Worm (Caenorhabditis elegans) whole organism, early embryonic: Measurements from ENCODE around the gene sru-16.
"Not testable (repeated sequence)": the region's sequence is repeated elsewhere in the genome, so short reads cannot be mapped to it uniquely, and the experiment has no call there.

ENCODE experiments used
- B0310.2 ChIP-seq: sonication (generic microtip); optimal IDR thresholded peaks from 2 replicates; lab custom pipeline; 2016; ENCODE audit warnings: mild to moderate bottlenecking, missing genetic modification characterization, missing compliant biosample characterization
- F13C5.2 ChIP-seq: sonication (generic microtip); optimal IDR thresholded peaks from 2 replicates; lab custom pipeline; 2017; ENCODE audit warnings: mild to moderate bottlenecking, missing genetic modification characterization, inconsistent platforms, missing compliant biosample characterization
- aly-1 ChIP-seq: sonication (generic microtip); optimal IDR thresholded peaks from 2 replicates; lab custom pipeline; 2016; ENCODE audit warnings: missing genetic modification characterization, missing compliant biosample characterization
- ama-1 ChIP-seq: fragments of 150-350 bp; optimal IDR thresholded peaks from 2 replicates; lab custom pipeline; 2014
- ceh-13 ChIP-seq: fragments of 200-800 bp; sonication (Bioruptor generic); optimal IDR thresholded peaks from 2 replicates; lab custom pipeline; 2018; ENCODE audit warnings: mild to moderate bottlenecking, missing genetic modification characterization, missing compliant biosample characterization
- ceh-36 ChIP-seq: sonication (generic microtip); optimal IDR thresholded peaks from 2 replicates; lab custom pipeline; 2016; ENCODE audit warnings: missing genetic modification characterization, inconsistent platforms, missing compliant biosample characterization
- ets-7 ChIP-seq: sonication (generic microtip); optimal IDR thresholded peaks from 2 replicates; lab custom pipeline; 2016; ENCODE audit warnings: missing genotype, missing genetic modification characterization, missing compliant biosample characterization
- flt-1 ChIP-seq: fragments of 200-800 bp; sonication (Bioruptor generic); IDR thresholded peaks from 2 replicates; pipeline ENCODE4 v1.3.6; 2022; ENCODE audit warnings: missing genetic modification characterization, missing compliant biosample characterization
- hmbx-1 ChIP-seq: sonication (generic microtip); optimal IDR thresholded peaks from 2 replicates; lab custom pipeline; 2016; ENCODE audit warnings: mild to moderate bottlenecking, missing genetic modification characterization, missing compliant biosample characterization
- hmg-4 ChIP-seq: fragments of 200-800 bp; sonication (Bioruptor generic); optimal IDR thresholded peaks from 2 replicates; lab custom pipeline; 2018; ENCODE audit warnings: mild to moderate bottlenecking, missing genetic modification characterization, missing compliant biosample characterization
- hnd-1 ChIP-seq: sonication (generic microtip); optimal IDR thresholded peaks from 2 replicates; lab custom pipeline; 2016; ENCODE audit warnings: missing genetic modification characterization, missing compliant biosample characterization
- pes-1 ChIP-seq: fragments of 200-800 bp; sonication (Bioruptor generic); IDR thresholded peaks from 2 replicates; pipeline ENCODE4 v1.3.6; 2022; ENCODE audit warnings: missing genetic modification reagents, missing genetic modification characterization, missing compliant biosample characterization
- scrt-1 ChIP-seq: fragments of 200-800 bp; sonication (Bioruptor generic); IDR thresholded peaks from 2 replicates; pipeline ENCODE4 v1.3.6; 2022; ENCODE audit warnings: missing genetic modification characterization, missing compliant biosample characterization
- sea-1 ChIP-seq: fragments of 200-800 bp; sonication (Bioruptor generic); conservative IDR thresholded peaks from 2 replicates; pipeline ENCODE4 v1.3.6; 2022; ENCODE audit warnings: missing genetic modification characterization, missing compliant biosample characterization
- tbx-11 ChIP-seq: fragments of 200-800 bp; sonication (Bioruptor generic); IDR thresholded peaks from 2 replicates; pipeline ENCODE4 v1.3.6; 2022; ENCODE audit warnings: missing genetic modification characterization, missing compliant biosample characterization
- tbx-37 ChIP-seq: fragments of 200-800 bp; sonication (Bioruptor generic); conservative IDR thresholded peaks from 2 replicates; pipeline ENCODE4 v1.3.6; 2022; ENCODE audit warnings: missing genetic modification reagents, missing genetic modification characterization, missing compliant biosample characterization
- tra-4 ChIP-seq: sonication (generic microtip); optimal IDR thresholded peaks from 2 replicates; lab custom pipeline; 2017; ENCODE audit warnings: missing genetic modification characterization, missing compliant biosample characterization

Gene sru-16

ce11 chrIV:13559020-13559419, 20.0 kb upstream of the sru-16 start:
- no peak for TF ChIP-seq tra-4 (tag; lab: Kevin White, UChicago)
- no peak for TF ChIP-seq hnd-1 (tag; lab: Kevin White, UChicago)
- TF ChIP-seq hmbx-1 = no peak
- TF ChIP-seq sea-1 = no peak
- TF ChIP-seq F13C5.2 (tag; lab: Kevin White, UChicago) = no peak
- TF ChIP-seq ceh-13 (GFP tag; lab: Kevin White, UChicago) = no peak
- no peak for TF ChIP-seq flt-1 (GFP tag; lab: Robert Waterston, UW)
- TF ChIP-seq scrt-1 (GFP tag; lab: Robert Waterston, UW) = no peak
- TF ChIP-seq B0310.2 (tag; lab: Kevin White, UChicago) = no peak
- no peak for TF ChIP-seq tbx-37 (GFP tag; lab: Robert Waterston, UW)
- no peak for TF ChIP-seq ceh-36 (tag; lab: Kevin White, UChicago)
- no peak for TF ChIP-seq hmg-4 (GFP tag; lab: Kevin White, UChicago)
- no peak for TF ChIP-seq ama-1 (lab: Kevin White, UChicago)
- TF ChIP-seq aly-1 (tag; lab: Kevin White, UChicago) = no peak
- no peak for TF ChIP-seq pes-1 (GFP tag; lab: Robert Waterston, UW)
- no peak for TF ChIP-seq ets-7 (tag; lab: Kevin White, UChicago)
- TF ChIP-seq tbx-11 = no peak

ce11 chrIV:13561629-13562028, 17.4 kb upstream of the sru-16 start, which contains the start of the genes Y45F10B.13 and qui-1:
Gene Y45F10B.13, minus strand, starts transcription at chrIV:13561729.
Gene qui-1, plus strand, starts transcription at chrIV:13561861.
- TF ChIP-seq hmbx-1 = no peak
- TF ChIP-seq ets-7 (tag; lab: Kevin White, UChicago) = no peak
- no peak for TF ChIP-seq sea-1
- no peak for TF ChIP-seq ceh-13 (GFP tag; lab: Kevin White, UChicago)
- no peak for TF ChIP-seq hnd-1 (tag; lab: Kevin White, UChicago)
- no peak for TF ChIP-seq ama-1 (lab: Kevin White, UChicago)
- TF ChIP-seq aly-1 (tag; lab: Kevin White, UChicago) = no peak
- TF ChIP-seq scrt-1 (GFP tag; lab: Robert Waterston, UW) = no peak
- no peak for TF ChIP-seq pes-1 (GFP tag; lab: Robert Waterston, UW)
- no peak for TF ChIP-seq tbx-37 (GFP tag; lab: Robert Waterston, UW)
- no peak for TF ChIP-seq flt-1 (GFP tag; lab: Robert Waterston, UW)
- no peak for TF ChIP-seq F13C5.2 (tag; lab: Kevin White, UChicago)

- TF ChIP-seq pes-1 (GFP tag; lab: Robert Waterston, UW) = no peak
- TF ChIP-seq tbx-37 (GFP tag; lab: Robert Waterston, UW) = no peak
- no peak for TF ChIP-seq aly-1 (tag; lab: Kevin White, UChicago)
- TF ChIP-seq ceh-36 (tag; lab: Kevin White, UChicago) = no peak
- no peak for TF ChIP-seq flt-1 (GFP tag; lab: Robert Waterston, UW)
- TF ChIP-seq ets-7 (tag; lab: Kevin White, UChicago) = no peak
- no peak for TF ChIP-seq hmg-4 (GFP tag; lab: Kevin White, UChicago)
- no peak for TF ChIP-seq ama-1 (lab: Kevin White, UChicago)
- TF ChIP-seq tra-4 (tag; lab: Kevin White, UChicago) = no peak
- TF ChIP-seq tbx-11 = no peak
- TF ChIP-seq ceh-13 (GFP tag; lab: Kevin White, UChicago) = no peak
- TF ChIP-seq scrt-1 (GFP tag; lab: Robert Waterston, UW) = no peak
- TF ChIP-seq hmbx-1 = no peak
- TF ChIP-seq hnd-1 (tag; lab: Kevin White, UChicago) = no peak
- no peak for TF ChIP-seq F13C5.2 (tag; lab: Kevin White, UChicago)
- TF ChIP-seq sea-1 = no peak
- TF ChIP-seq B0310.2 (tag; lab: Kevin White, UChicago) = no peak
Measured at ce11 chrIV:13564284-13564683, 14.8 kb upstream of the sru-16 start.

ce11 chrIV:13574733-13575132, 4.3 kb upstream of the sru-16 start, which contains the start of gene srd-10:
Gene srd-10, plus strand, starts transcription at chrIV:13575033.
- TF ChIP-seq scrt-1 (GFP tag; lab: Robert Waterston, UW) = no peak
- no peak for TF ChIP-seq pes-1 (GFP tag; lab: Robert Waterston, UW)
- no peak for TF ChIP-seq tbx-11
- no peak for TF ChIP-seq hmg-4 (GFP tag; lab: Kevin White, UChicago)
- no peak for TF ChIP-seq tbx-37 (GFP tag; lab: Robert Waterston, UW)
- no peak for TF ChIP-seq sea-1
- no peak for TF ChIP-seq hmbx-1
- no peak for TF ChIP-seq tra-4 (tag; lab: Kevin White, UChicago)
- TF ChIP-seq flt-1 (GFP tag; lab: Robert Waterston, UW) = no peak
- TF ChIP-seq ama-1 (lab: Kevin White, UChicago) = no peak
- TF ChIP-seq hnd-1 (tag; lab: Kevin White, UChicago) = no peak
- no peak for TF ChIP-seq F13C5.2 (tag; lab: Kevin White, UChicago)
- TF ChIP-seq aly-1 (tag; lab: Kevin White, UChicago) = no peak
- TF ChIP-seq ceh-13 (GFP tag; lab: Kevin White, UChicago) = no peak
- TF ChIP-seq ets-7 (tag; lab: Kevin White, UChicago) = no peak
- no peak for TF ChIP-seq B0310.2 (tag; lab: Kevin White, UChicago)
- no peak for TF ChIP-seq ceh-36 (tag; lab: Kevin White, UChicago)

ce11 chrIV:13575673-13576072, 3.4 kb upstream of the sru-16 start:
- TF ChIP-seq sea-1 (no peak), flt-1 (GFP tag; lab: Robert Waterston, UW) (no peak), tra-4 (tag; lab: Kevin White, UChicago) (no peak), F13C5.2 (tag; lab: Kevin White, UChicago) (no peak), B0310.2 (tag; lab: Kevin White, UChicago) (no peak), ceh-13 (GFP tag; lab: Kevin White, UChicago) (no peak)

- TF ChIP-seq tbx-37 (GFP tag; lab: Robert Waterston, UW); F13C5.2 (tag; lab: Kevin White, UChicago); hmbx-1: not testable (repeated sequence)
Measured at ce11 chrIV:13578174-13578573, 879 bp upstream of the sru-16 start, which contains the start of gene Y45F10B.8. Gene Y45F10B.8, minus strand, starts transcription at chrIV:13578274.

ce11 chrIV:13582909-13583308, 3.9 kb downstream of the sru-16 start, which contains the start of gene sru-12:
Gene sru-12, plus strand, starts transcription at chrIV:13583209.
- no peak for TF ChIP-seq tra-4 (tag; lab: Kevin White, UChicago)
- no peak for TF ChIP-seq tbx-11
- no peak for TF ChIP-seq hmg-4 (GFP tag; lab: Kevin White, UChicago)
- TF ChIP-seq hnd-1 (tag; lab: Kevin White, UChicago) = no peak
- TF ChIP-seq ceh-13 (GFP tag; lab: Kevin White, UChicago) = no peak
- no peak for TF ChIP-seq pes-1 (GFP tag; lab: Robert Waterston, UW)
- no peak for TF ChIP-seq hmbx-1
- no peak for TF ChIP-seq ceh-36 (tag; lab: Kevin White, UChicago)
